Worm (Caenorhabditis elegans) whole organism, L1 larva: ENCODE data around the gene sec-5.
A peak's percentile ranks its signal among the peaks of the same experiment; 100 is the strongest.

Source experiments
- F16B12.6 ChIP-seq: fragments of 150-350 bp; optimal IDR thresholded peaks from 2 replicates; lab custom pipeline; 2014; ENCODE audit warnings: missing biosample characterization, missing genetic modification characterization
- alr-1 ChIP-seq: fragments of 200-800 bp; sonication (Bioruptor generic); optimal IDR thresholded peaks from 2 replicates; lab custom pipeline; 2018; ENCODE audit warnings: borderline replicate concordance, mild to moderate bottlenecking, missing genetic modification characterization, missing compliant biosample characterization
- aly-2 ChIP-seq: fragments of 150-350 bp; optimal IDR thresholded peaks from 2 replicates; lab custom pipeline; 2014; ENCODE audit warnings: missing biosample characterization, missing genetic modification characterization
- ceh-88 ChIP-seq: fragments of 200-800 bp; sonication (Bioruptor generic); IDR thresholded peaks from 2 replicates; pipeline ENCODE4 v1.3.6; 2022; ENCODE audit warnings: missing genetic modification characterization, missing compliant biosample characterization
- ceh-90 ChIP-seq: sonication (generic microtip); optimal IDR thresholded peaks from 2 replicates; lab custom pipeline; 2016; ENCODE audit warnings: missing genetic modification characterization, missing compliant biosample characterization
- ces-1 ChIP-seq: fragments of 150-350 bp; optimal IDR thresholded peaks from 2 replicates; lab custom pipeline; 2014; ENCODE audit warnings: missing biosample characterization, missing genetic modification reagents, missing genetic modification characterization
- dpl-1 ChIP-seq, 3 experiments: fragments of 150-350 bp in 2 of 3; sonication (generic microtip) in 1 of 3; optimal IDR thresholded peaks; 2 replicates each; lab custom pipeline; 2014 to 2017; ENCODE audit warnings: missing biosample characterization in 3 of 3, missing genetic modification characterization in 3 of 3, missing genetic modification reagents in 3 of 3
- dsc-1 ChIP-seq: sonication (generic microtip); optimal IDR thresholded peaks from 2 replicates; lab custom pipeline; 2016; ENCODE audit warnings: mild to moderate bottlenecking, missing genetic modification characterization, missing compliant biosample characterization
- efl-1 ChIP-seq, 4 experiments: fragments of 150-350 bp; optimal IDR thresholded peaks in 3 of 4; peaks in 1 of 4; 1 replicate in 1 of 4; 2 replicates in 3 of 4; lab custom pipeline; 2014; ENCODE audit warnings: missing biosample characterization in 2 of 4, missing genetic modification characterization in 2 of 4, missing genetic modification reagents in 2 of 4
- egl-13 ChIP-seq: sonication (generic microtip); optimal IDR thresholded peaks from 2 replicates; lab custom pipeline; 2016; ENCODE audit warnings: missing genotype, missing genetic modification reagents, missing genetic modification characterization, missing compliant biosample characterization
- elt-2 ChIP-seq: sonication (generic microtip); optimal IDR thresholded peaks from 2 replicates; lab custom pipeline; 2016; ENCODE audit warnings: missing genetic modification characterization, mild to moderate bottlenecking, inconsistent platforms, missing compliant biosample characterization, missing genetic modification reagents
- elt-3 ChIP-seq, 6 experiments: fragments of 150-350 bp in 1 of 6; sonication (generic microtip); optimal IDR thresholded peaks; 2 replicates each; lab custom pipeline; 2017 to 2018; ENCODE audit warnings: missing biosample characterization in 6 of 6, missing genetic modification characterization in 6 of 6, inconsistent platforms in 1 of 6
- ets-5 ChIP-seq: fragments of 200-800 bp; sonication (Bioruptor generic); IDR thresholded peaks from 2 replicates; pipeline ENCODE4 v1.3.6; 2022; ENCODE audit warnings: missing genetic modification characterization, missing compliant biosample characterization
- fkh-10 ChIP-seq: sonication (generic microtip); optimal IDR thresholded peaks from 2 replicates; lab custom pipeline; 2017; ENCODE audit warnings: missing biosample characterization, missing genetic modification reagents, missing genetic modification characterization
- fos-1 ChIP-seq: fragments of 150-350 bp; optimal IDR thresholded peaks from 2 replicates; lab custom pipeline; 2014; ENCODE audit warnings: missing biosample characterization, missing genetic modification characterization
- grh-1 ChIP-seq: fragments of 200-800 bp; sonication (Bioruptor generic); IDR thresholded peaks from 2 replicates; pipeline ENCODE4 v1.3.6; 2022; ENCODE audit warnings: missing genetic modification reagents, missing genetic modification characterization, missing compliant biosample characterization
- hlh-17 ChIP-seq: fragments of 200-800 bp; sonication (Bioruptor generic); optimal IDR thresholded peaks from 2 replicates; lab custom pipeline; 2018; ENCODE audit warnings: missing genetic modification characterization, mild to moderate bottlenecking, missing compliant biosample characterization, moderate library complexity, borderline replicate concordance
- hpl-2 ChIP-seq: fragments of 150-350 bp; optimal IDR thresholded peaks from 2 replicates; lab custom pipeline; 2014; ENCODE audit warnings: missing biosample characterization, missing genetic modification reagents, missing genetic modification characterization
- irx-1 ChIP-seq: sonication (generic microtip); optimal IDR thresholded peaks from 2 replicates; lab custom pipeline; 2016; ENCODE audit warnings: missing genetic modification characterization, missing compliant biosample characterization
- isw-1 ChIP-seq: fragments of 200-800 bp; sonication (Bioruptor generic); IDR thresholded peaks from 2 replicates; pipeline ENCODE4 v1.3.6; 2022; ENCODE audit warnings: missing genetic modification characterization, missing compliant biosample characterization
- jun-1 ChIP-seq: fragments of 150-350 bp; optimal IDR thresholded peaks from 2 replicates; lab custom pipeline; 2014; ENCODE audit warnings: missing biosample characterization, missing genetic modification reagents, missing genetic modification characterization
- lin-14 ChIP-seq: fragments of 200-800 bp; sonication (Bioruptor generic); optimal IDR thresholded peaks from 2 replicates; lab custom pipeline; 2018; ENCODE audit warnings: mild to moderate bottlenecking, missing genetic modification characterization, moderate library complexity, missing compliant biosample characterization
- lin-15B ChIP-seq: fragments of 150-350 bp; sonication (generic microtip); optimal IDR thresholded peaks from 3 replicates; lab custom pipeline; 2014; ENCODE audit warnings: missing biosample characterization, missing genetic modification characterization
- lir-3 ChIP-seq: sonication (generic microtip); optimal IDR thresholded peaks from 2 replicates; lab custom pipeline; 2016; ENCODE audit warnings: mild to moderate bottlenecking, missing genetic modification characterization, moderate library complexity, missing compliant biosample characterization; ENCODE audit not compliant: poor library complexity
- lsy-2 ChIP-seq, 2 experiments: fragments of 150-350 bp; optimal IDR thresholded peaks; 2 replicates each; lab custom pipeline; 2014; ENCODE audit warnings: missing biosample characterization in 2 of 2, missing genetic modification characterization in 2 of 2
- mab-9 ChIP-seq: fragments of 200-800 bp; sonication (Bioruptor generic); IDR thresholded peaks from 2 replicates; pipeline ENCODE4 v1.3.6; 2022; ENCODE audit warnings: missing genetic modification reagents, missing genetic modification characterization, missing compliant biosample characterization
- mef-2 ChIP-seq: fragments of 150-350 bp; optimal IDR thresholded peaks from 2 replicates; lab custom pipeline; 2014; ENCODE audit warnings: missing biosample characterization, missing genetic modification characterization
- nhr-11 ChIP-seq: fragments of 150-350 bp; optimal IDR thresholded peaks from 2 replicates; lab custom pipeline; 2014; ENCODE audit warnings: missing biosample characterization, missing genetic modification characterization
- nhr-19 ChIP-seq: fragments of 200-800 bp; sonication (Bioruptor generic); conservative IDR thresholded peaks from 2 replicates; pipeline ENCODE4 v1.3.6; 2022; ENCODE audit warnings: missing genetic modification characterization, missing compliant biosample characterization
- nhr-20 ChIP-seq: sonication (generic microtip); optimal IDR thresholded peaks from 2 replicates; lab custom pipeline; 2016; ENCODE audit warnings: mild to moderate bottlenecking, missing genetic modification characterization, missing compliant biosample characterization
- nhr-71 ChIP-seq: sonication (generic microtip); optimal IDR thresholded peaks from 2 replicates; lab custom pipeline; 2016; ENCODE audit warnings: mild to moderate bottlenecking, missing genetic modification characterization, moderate library complexity, missing compliant biosample characterization
- nhr-77 ChIP-seq: fragments of 150-350 bp; optimal IDR thresholded peaks from 2 replicates; lab custom pipeline; 2014; ENCODE audit warnings: missing biosample characterization, missing genetic modification characterization
- nhr-84 ChIP-seq: sonication (generic microtip); optimal IDR thresholded peaks from 2 replicates; lab custom pipeline; 2017; ENCODE audit warnings: missing biosample characterization, missing genetic modification characterization
- nhr-85 ChIP-seq: sonication (generic microtip); peaks from one replicate; lab custom pipeline; 2016; ENCODE audit warnings: missing genetic modification characterization, inconsistent platforms, missing compliant biosample characterization
- pag-3 ChIP-seq: sonication (generic microtip); optimal IDR thresholded peaks from 2 replicates; lab custom pipeline; 2017; ENCODE audit warnings: missing genetic modification characterization, mild to moderate bottlenecking, missing compliant biosample characterization, antibody characterized with exemption, borderline replicate concordance; ENCODE audit not compliant: insufficient read depth
- rnt-1 ChIP-seq: sonication (generic microtip); optimal IDR thresholded peaks from 2 replicates; lab custom pipeline; 2016; ENCODE audit warnings: mild to moderate bottlenecking, missing genetic modification characterization, moderate library complexity, missing compliant biosample characterization
- skn-1 ChIP-seq: fragments of 150-350 bp; optimal IDR thresholded peaks from 2 replicates; lab custom pipeline; 2014; ENCODE audit warnings: missing biosample characterization, missing genetic modification characterization
- sox-4 ChIP-seq: sonication (generic microtip); optimal IDR thresholded peaks from 2 replicates; lab custom pipeline; 2016; ENCODE audit warnings: missing genetic modification characterization, missing compliant biosample characterization
- sptf-1 ChIP-seq: fragments of 150-350 bp; optimal IDR thresholded peaks from 2 replicates; lab custom pipeline; 2014; ENCODE audit warnings: missing biosample characterization, missing genetic modification characterization
- sup-37 ChIP-seq: fragments of 200-800 bp; sonication (Bioruptor generic); optimal IDR thresholded peaks from 2 replicates; lab custom pipeline; 2018; ENCODE audit warnings: mild to moderate bottlenecking, missing genetic modification characterization, missing compliant biosample characterization
- swsn-7 ChIP-seq: sonication (generic microtip); optimal IDR thresholded peaks from 2 replicates; lab custom pipeline; 2016; ENCODE audit warnings: missing genetic modification characterization, missing compliant biosample characterization
- tbx-2 ChIP-seq: sonication (generic microtip); optimal IDR thresholded peaks from 2 replicates; lab custom pipeline; 2016; ENCODE audit warnings: missing genetic modification characterization, missing compliant biosample characterization
- tlp-1 ChIP-seq: fragments of 150-350 bp; optimal IDR thresholded peaks from 2 replicates; lab custom pipeline; 2014; ENCODE audit warnings: missing biosample characterization, missing genetic modification characterization
- unc-30 ChIP-seq: sonication (generic microtip); optimal IDR thresholded peaks from 2 replicates; lab custom pipeline; 2017; ENCODE audit warnings: missing biosample characterization, missing genetic modification characterization
- unc-62 ChIP-seq: fragments of 150-350 bp; optimal IDR thresholded peaks from 2 replicates; lab custom pipeline; 2014; ENCODE audit warnings: missing biosample characterization, missing genetic modification reagents, missing genetic modification characterization
- unc-86 ChIP-seq: sonication (generic microtip); optimal IDR thresholded peaks from 2 replicates; lab custom pipeline; 2016; ENCODE audit warnings: missing genetic modification characterization, missing compliant biosample characterization
- zag-1 ChIP-seq: fragments of 150-350 bp; optimal IDR thresholded peaks from 2 replicates; lab custom pipeline; 2014; ENCODE audit warnings: missing biosample characterization, missing genetic modification characterization
- zip-4 ChIP-seq: fragments of 200-800 bp; sonication (Bioruptor generic); optimal IDR thresholded peaks from 2 replicates; lab custom pipeline; 2018; ENCODE audit warnings: mild to moderate bottlenecking, missing genetic modification characterization, moderate library complexity, missing compliant biosample characterization
- ztf-4 ChIP-seq: fragments of 150-350 bp; optimal IDR thresholded peaks from 2 replicates; lab custom pipeline; 2014; ENCODE audit warnings: missing biosample characterization, missing genetic modification characterization

The sec-5 gene

DNA sequence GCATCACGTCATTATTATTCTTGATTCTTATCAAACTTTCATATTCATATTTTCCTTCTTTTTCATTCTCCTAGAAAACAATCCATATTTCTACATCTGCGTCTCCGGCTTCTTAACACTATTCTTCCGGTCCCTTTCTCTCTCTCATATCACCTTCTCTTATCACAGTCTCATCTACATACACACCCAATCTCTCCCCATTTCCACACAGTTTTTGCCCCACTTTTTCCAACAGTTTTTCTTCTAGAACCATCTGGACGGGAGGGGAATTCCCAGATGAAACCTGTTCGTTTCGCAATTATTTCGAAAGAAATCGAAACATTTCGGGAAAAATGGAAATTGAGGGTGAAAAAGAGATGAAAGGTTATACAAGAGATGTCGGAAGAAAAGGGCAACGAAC, 48.8 kb downstream of the sec-5 start (continued):
- TF ChIP-seq ces-1 (GFP tag; lab: Kevin White, UChicago) (no peak), swsn-7 (tag; lab: Kevin White, UChicago) (no peak), egl-13 (no peak), irx-1 (tag; lab: Kevin White, UChicago) (no peak), fkh-10 (GFP tag; lab: Kevin White, UChicago) (no peak), efl-1 (optimal IDR thresholded peaks at IDR 0.05; lab: Kevin White, UChicago) (peak in 1 of 2 experiments; percentile 25), efl-1 (GFP tag; optimal IDR thresholded peaks at IDR 0.05 in 1 of 2; lab: Kevin White, UChicago) (peak in 1 of 2 experiments; percentile 0), lin-14 (peak; percentile 48), lin-15B (tag; lab: Kevin White, UChicago) (no peak), pag-3 (tag; lab: Kevin White, UChicago) (no peak), mab-9 (GFP tag; lab: Robert Waterston, UW) (no peak), dsc-1 (tag; lab: Kevin White, UChicago) (no peak), grh-1 (GFP tag; lab: Robert Waterston, UW) (peak; percentile 50), nhr-85 (tag; lab: Kevin White, UChicago) (peak; percentile 75), tbx-2 (tag; lab: Kevin White, UChicago) (no peak), lsy-2 (tag; optimal IDR thresholded peaks at IDR 0.05; lab: Kevin White, UChicago) (peak in 1 of 2 experiments; percentile 36), nhr-19 (GFP tag; lab: Robert Waterston, UW) (no peak), alr-1 (tag; lab: Kevin White, UChicago) (no peak), rnt-1 (tag; lab: Kevin White, UChicago) (no peak), zag-1 (tag; lab: Kevin White, UChicago) (no peak), tlp-1 (tag; lab: Kevin White, UChicago) (no peak), nhr-11 (tag; lab: Kevin White, UChicago) (no peak), elt-2 (peak; percentile 79), zip-4 (GFP tag; lab: Kevin White, UChicago) (no peak), dpl-1 (GFP tag; optimal IDR thresholded peaks at IDR 0.05; lab: Kevin White, UChicago) (no peak), skn-1 (tag; lab: Kevin White, UChicago) (peak; percentile 80), sup-37 (GFP tag; lab: Kevin White, UChicago) (no peak), unc-62 (GFP tag; lab: Kevin White, UChicago) (no peak), ztf-4 (tag; lab: Kevin White, UChicago) (no peak), unc-86 (no peak), nhr-77 (tag; lab: Kevin White, UChicago) (peak; percentile 27), jun-1 (tag; lab: Kevin White, UChicago) (no peak), ets-5 (GFP tag; lab: Robert Waterston, UW) (no peak), unc-30 (tag; lab: Kevin White, UChicago) (no peak), mef-2 (tag; lab: Kevin White, UChicago) (no peak), ceh-90 (tag; lab: Kevin White, UChicago) (no peak), hlh-17 (no peak), F16B12.6 (tag; lab: Kevin White, UChicago) (no peak), nhr-20 (tag; lab: Kevin White, UChicago) (peak; percentile 39), nhr-71 (tag; lab: Kevin White, UChicago) (peak; percentile 32), fos-1 (no peak), isw-1 (GFP tag; lab: Robert Waterston, UW) (no peak), ceh-88 (no peak), lir-3 (tag; lab: Kevin White, UChicago) (no peak), aly-2 (tag; lab: Kevin White, UChicago) (no peak), hpl-2 (GFP tag; lab: Kevin White, UChicago) (no peak), nhr-84 (tag; lab: Kevin White, UChicago) (no peak), sptf-1 (tag; lab: Kevin White, UChicago) (no peak), elt-3 (tag; optimal IDR thresholded peaks at IDR 0.05; lab: Kevin White, UChicago) (peak in 4 of 6 experiments; percentile 15 to 93 (median 91)), sox-4 (tag; lab: Kevin White, UChicago) (no peak)
- TF ChIP-seq, all 84 proteins: peak for 19
